Fruit fly (Drosophila melanogaster) whole organism, embryonic: ENCODE measurements around the gene Pxd.

Experiments
- Adf1 ChIP-seq: fragments of 200-800 bp; sonication (Bioruptor generic); IDR thresholded peaks from 2 replicates; pipeline ENCODE4 v1.3.6; 2022; ENCODE audit warnings: missing biosample characterization, missing genetic modification characterization
- CG10366 ChIP-seq: fragments of 200-800 bp; sonication (Bioruptor generic); IDR thresholded peaks from 2 replicates; pipeline ENCODE4 v1.3.6; 2022; ENCODE audit warnings: missing biosample characterization, missing genetic modification characterization
- CG10543 ChIP-seq: fragments of 200-800 bp; sonication (Bioruptor generic); optimal IDR thresholded peaks from 3 replicates; lab custom pipeline; 2017; ENCODE audit warnings: missing biosample characterization, mild to moderate bottlenecking, missing genetic modification characterization, moderate library complexity
- CG11398 ChIP-seq: fragments of 200-800 bp; sonication (Bioruptor generic); optimal IDR thresholded peaks from 2 replicates; lab custom pipeline; 2016; ENCODE audit warnings: missing biosample characterization, missing genetic modification characterization
- CG1233 ChIP-seq: fragments of 200-800 bp; sonication (Bioruptor generic); optimal IDR thresholded peaks from 4 replicates; lab custom pipeline; 2018; ENCODE audit warnings: missing biosample characterization, mild to moderate bottlenecking, missing genetic modification characterization
- CG12769 ChIP-seq: fragments of 200-800 bp; sonication (Bioruptor generic); optimal IDR thresholded peaks from 2 replicates; lab custom pipeline; 2019; ENCODE audit warnings: missing biosample characterization, mild to moderate bottlenecking, missing genetic modification characterization, moderate library complexity
- CG15514 ChIP-seq: fragments of 200-800 bp; sonication (Bioruptor generic); optimal IDR thresholded peaks from 3 replicates; lab custom pipeline; 2017; ENCODE audit warnings: missing biosample characterization, missing genetic modification characterization, mild to moderate bottlenecking, moderate library complexity, missing genetic modification reagents
- CG15601 ChIP-seq: fragments of 200-800 bp; sonication (Bioruptor generic); optimal IDR thresholded peaks from 3 replicates; lab custom pipeline; 2019; ENCODE audit warnings: missing biosample characterization, mild to moderate bottlenecking, missing genetic modification characterization, moderate library complexity
- CG18011 ChIP-seq: fragments of 200-800 bp; sonication (Bioruptor generic); optimal IDR thresholded peaks from 2 replicates; lab custom pipeline; 2017; ENCODE audit warnings: missing biosample characterization, missing genetic modification characterization, mild to moderate bottlenecking, moderate library complexity, missing genotype
- CG1832 ChIP-seq: fragments of 200-800 bp; sonication (Bioruptor generic); optimal IDR thresholded peaks from 2 replicates; lab custom pipeline; 2017; ENCODE audit warnings: missing biosample characterization, mild to moderate bottlenecking, missing genetic modification characterization, inconsistent platforms
- CG2202 ChIP-seq: fragments of 200-800 bp; sonication (Bioruptor generic); optimal IDR thresholded peaks from 2 replicates; lab custom pipeline; 2018; ENCODE audit warnings: missing biosample characterization, mild to moderate bottlenecking, missing genetic modification characterization
- CG32532 ChIP-seq: fragments of 200-800 bp; sonication (Bioruptor generic); IDR thresholded peaks from 2 replicates; pipeline ENCODE4 v1.3.6; 2022; ENCODE audit warnings: missing biosample characterization, missing genetic modification characterization
- CG4854 ChIP-seq: fragments of 200-800 bp; sonication (Bioruptor generic); optimal IDR thresholded peaks from 2 replicates; lab custom pipeline; 2016; ENCODE audit warnings: missing biosample characterization, missing genetic modification characterization, inconsistent platforms
- CG5245 ChIP-seq: fragments of 200-800 bp; sonication (Bioruptor generic); optimal IDR thresholded peaks from 3 replicates; lab custom pipeline; 2016; ENCODE audit warnings: missing biosample characterization, missing genetic modification characterization
- CG6175 ChIP-seq: fragments of 200-800 bp; sonication (Bioruptor generic); IDR thresholded peaks from 3 replicates; pipeline ENCODE4 v1.3.6; 2022; ENCODE audit warnings: missing biosample characterization, missing genetic modification characterization
- CG6813 ChIP-seq: fragments of 200-800 bp; sonication (Bioruptor generic); optimal IDR thresholded peaks from 2 replicates; lab custom pipeline; 2017; ENCODE audit warnings: missing biosample characterization, missing genetic modification characterization, mild to moderate bottlenecking, moderate library complexity, missing genetic modification reagents
- CG6854 ChIP-seq: fragments of 200-800 bp; sonication (Bioruptor generic); optimal IDR thresholded peaks from 3 replicates; lab custom pipeline; 2017; ENCODE audit warnings: missing biosample characterization, mild to moderate bottlenecking, missing genetic modification characterization
- CG7372 ChIP-seq: fragments of 200-800 bp; sonication (Bioruptor generic); IDR thresholded peaks from 2 replicates; pipeline ENCODE4 v1.3.6; 2022; ENCODE audit warnings: missing biosample characterization, missing genetic modification characterization
- CG9797 ChIP-seq: fragments of 200-800 bp; sonication (Bioruptor generic); optimal IDR thresholded peaks from 3 replicates; lab custom pipeline; 2018; ENCODE audit warnings: missing biosample characterization, mild to moderate bottlenecking, missing genetic modification characterization
- CrebB ChIP-seq: fragments of 200-800 bp; sonication (Bioruptor generic); optimal IDR thresholded peaks from 3 replicates; lab custom pipeline; 2018; ENCODE audit warnings: missing biosample characterization, mild to moderate bottlenecking, missing genetic modification characterization
- Deaf1 ChIP-seq: fragments of 200-800 bp; optimal IDR thresholded peaks from 3 replicates; lab custom pipeline; 2019; ENCODE audit warnings: missing biosample characterization, mild to moderate bottlenecking, missing genetic modification characterization, moderate library complexity
- Doc3 ChIP-seq: fragments of 200-800 bp; sonication (Bioruptor generic); IDR thresholded peaks from 3 replicates; pipeline ENCODE4 v1.3.6; 2022; ENCODE audit warnings: missing biosample characterization, missing genetic modification characterization; ENCODE audit not compliant: partially characterized antibody
- Ets65A ChIP-seq: fragments of 200-800 bp; sonication (Bioruptor generic); peaks from one replicate; lab custom pipeline; 2016; ENCODE audit warnings: missing biosample characterization, missing genetic modification characterization
- Gsc ChIP-seq: fragments of 200-800 bp; sonication (Bioruptor generic); IDR thresholded peaks from 2 replicates; pipeline ENCODE4 v1.3.6; 2022; ENCODE audit warnings: missing biosample characterization, missing genetic modification characterization
- Lim3 ChIP-seq: fragments of 200-800 bp; sonication (Bioruptor generic); IDR thresholded peaks from 2 replicates; pipeline ENCODE4 v1.3.6; 2022; ENCODE audit warnings: missing biosample characterization, missing genetic modification characterization
- Med ChIP-seq: fragments of 200-800 bp; sonication (Bioruptor generic); peaks from one replicate; lab custom pipeline; 2016; ENCODE audit warnings: missing biosample characterization, missing genetic modification characterization, mild to moderate bottlenecking, inconsistent platforms, moderate library complexity
- Spps ChIP-seq: fragments of 200-800 bp; sonication (Bioruptor generic); optimal IDR thresholded peaks from 2 replicates; lab custom pipeline; 2018; ENCODE audit warnings: missing biosample characterization, mild to moderate bottlenecking, missing genetic modification characterization
- Tbp ChIP-seq: fragments of >200 bp; optimal IDR thresholded peaks from 2 replicates; lab custom pipeline; 2018; ENCODE audit warnings: missing biosample characterization, missing genetic modification characterization
- ato ChIP-seq: fragments of 200-800 bp; sonication (Bioruptor generic); IDR thresholded peaks from 2 replicates; pipeline ENCODE4 v1.3.6; 2022; ENCODE audit warnings: missing biosample characterization, missing genetic modification characterization; ENCODE audit not compliant: partially characterized antibody
- bbx ChIP-seq: fragments of 200-800 bp; sonication (Bioruptor generic); IDR thresholded peaks from 2 replicates; pipeline ENCODE4 v1.3.6; 2022; ENCODE audit warnings: missing biosample characterization, missing genetic modification characterization; ENCODE audit not compliant: partially characterized antibody
- chinmo ChIP-seq: fragments of 200-800 bp; sonication (Bioruptor generic); IDR thresholded peaks from 4 replicates; pipeline ENCODE4 v1.3.6; 2022; ENCODE audit warnings: missing biosample characterization, missing genetic modification characterization; ENCODE audit not compliant: partially characterized antibody
- ci ChIP-seq: fragments of 200-800 bp; sonication (Bioruptor generic); IDR thresholded peaks from 3 replicates; pipeline ENCODE4 v1.3.6; 2022; ENCODE audit warnings: missing biosample characterization, missing genetic modification characterization
- crol ChIP-seq: fragments of 200-800 bp; sonication (Bioruptor generic); IDR thresholded peaks from 2 replicates; pipeline ENCODE4 v1.3.6; 2022; ENCODE audit warnings: missing biosample characterization, missing genetic modification characterization
- gem ChIP-seq: fragments of 200-800 bp; sonication (Bioruptor generic); optimal IDR thresholded peaks from 2 replicates; lab custom pipeline; 2019; ENCODE audit warnings: missing biosample characterization, mild to moderate bottlenecking, missing genetic modification characterization, moderate library complexity
- kni ChIP-seq: fragments of 200-800 bp; sonication (Bioruptor generic); optimal IDR thresholded peaks from 3 replicates; lab custom pipeline; 2017; ENCODE audit warnings: mild to moderate bottlenecking, missing biosample characterization, missing genetic modification reagents, missing genetic modification characterization
- lab ChIP-seq: fragments of 200-800 bp; sonication (Bioruptor generic); optimal IDR thresholded peaks from 3 replicates; lab custom pipeline; 2017; ENCODE audit warnings: missing biosample characterization, missing genetic modification characterization, mild to moderate bottlenecking, moderate library complexity, missing genetic modification reagents
- luna ChIP-seq: fragments of 200-800 bp; sonication (Bioruptor generic); optimal IDR thresholded peaks from 2 replicates; lab custom pipeline; 2016; ENCODE audit warnings: missing biosample characterization, missing genetic modification characterization
- mirr ChIP-seq: fragments of 200-800 bp; sonication (Bioruptor generic); optimal IDR thresholded peaks from 3 replicates; lab custom pipeline; 2018; ENCODE audit warnings: missing biosample characterization, mild to moderate bottlenecking, missing genetic modification characterization
- org-1 ChIP-seq: fragments of 200-800 bp; sonication (Bioruptor generic); optimal IDR thresholded peaks from 2 replicates; lab custom pipeline; 2017; ENCODE audit warnings: missing biosample characterization, missing genetic modification characterization
- sc ChIP-seq, 3 experiments: fragments of >200 bp in 2 of 3; fragments of 200-800 bp in 1 of 3; sonication (Bioruptor generic) in 1 of 3; optimal IDR thresholded peaks; 2 replicates in 2 of 3; 3 replicates in 1 of 3; lab custom pipeline; 2017; ENCODE audit warnings: mild to moderate bottlenecking in 1 of 3, missing biosample characterization in 1 of 3, missing genetic modification characterization in 1 of 3, missing genetic modification reagents in 1 of 3
- sens-2 ChIP-seq: fragments of 200-800 bp; sonication (Bioruptor generic); IDR thresholded peaks from 2 replicates; pipeline ENCODE4 v1.3.6; 2022; ENCODE audit warnings: missing biosample characterization, missing genetic modification characterization
- sim ChIP-seq: fragments of 200-800 bp; sonication (Bioruptor generic); IDR thresholded peaks from 2 replicates; pipeline ENCODE4 v1.3.6; 2022; ENCODE audit warnings: missing biosample characterization, missing genetic modification characterization
- so ChIP-seq: fragments of 200-800 bp; sonication (Bioruptor generic); IDR thresholded peaks from 3 replicates; pipeline ENCODE4 v1.3.6; 2022; ENCODE audit warnings: missing biosample characterization, missing genetic modification characterization
- sr ChIP-seq: fragments of 200-800 bp; sonication (Bioruptor generic); IDR thresholded peaks from 3 replicates; pipeline ENCODE4 v1.3.6; 2022; ENCODE audit warnings: missing biosample characterization, missing genetic modification characterization
- ssp ChIP-seq: fragments of 200-800 bp; sonication (Bioruptor generic); IDR thresholded peaks from 2 replicates; pipeline ENCODE4 v1.3.6; 2022; ENCODE audit warnings: missing biosample characterization, missing genetic modification characterization
- stc ChIP-seq: fragments of 200-800 bp; sonication (Bioruptor generic); IDR thresholded peaks from 2 replicates; pipeline ENCODE4 v1.3.6; 2022; ENCODE audit warnings: missing biosample characterization, missing genetic modification characterization
- twi ChIP-seq: fragments of 200-800 bp; optimal IDR thresholded peaks from 2 replicates; lab custom pipeline; 2019; ENCODE audit warnings: missing biosample characterization, mild to moderate bottlenecking, missing genetic modification characterization, moderate library complexity

The Pxd gene

dm6 chr3R:17066077-17066476 lies 51.7 kb downstream of the Pxd start:
- peak; percentile 67 for TF ChIP-seq twi (tag; lab: Kevin White, UChicago)
- peak; percentile 63; the same call in 2 of the 3 replicates for TF ChIP-seq sr (GFP tag; lab: Robert Waterston, UW)
- no peak for TF ChIP-seq ato (GFP tag; lab: Robert Waterston, UW)
- TF ChIP-seq CG15514 = no peak
- TF ChIP-seq CG1832 (GFP tag; lab: Kevin White, UChicago) = no peak
- TF ChIP-seq CG12769 (tag; lab: Kevin White, UChicago) = peak; percentile 60
- TF ChIP-seq sc (optimal IDR thresholded peaks at IDR 0.05; lab: Kevin White, UChicago) = no peak
- TF ChIP-seq sc (GFP tag; optimal IDR thresholded peaks at IDR 0.05; lab: Kevin White, UChicago) = no peak
- 0 out of 3 replicates have a peak, but pooled peaks have one; percentile 38 for TF ChIP-seq ci
- TF ChIP-seq Med (GFP tag; lab: Kevin White, UChicago) = peak; percentile 29

dm6 chr3R:17066828-17067430 lies 52.6 kb downstream of the Pxd start:
- TF ChIP-seq Deaf1 (tag; lab: Kevin White, UChicago) (no peak), Spps (tag; lab: Kevin White, UChicago) (no peak), Adf1 (GFP tag; lab: Robert Waterston, UW) (peak; percentile 34; the same call in 1 of the 2 replicates), ci (no peak), CG10543 (peak; percentile 46), sr (GFP tag; lab: Robert Waterston, UW) (peak; percentile 73; the same call in 2 of the 3 replicates), so (0 out of 3 replicates have a peak, but pooled peaks have one; percentile 23), CG15601 (tag; lab: Kevin White, UChicago) (no peak), bbx (peak; percentile 15; the same call in 1 of the 2 replicates), CG9797 (GFP tag; lab: Kevin White, UChicago) (no peak), CG11398 (GFP tag; lab: Kevin White, UChicago) (no peak), CG2202 (tag; lab: Kevin White, UChicago) (no peak), Tbp (GFP tag; lab: Kevin White, UChicago) (no peak), kni (GFP tag; lab: Kevin White, UChicago) (no peak), CG12769 (tag; lab: Kevin White, UChicago) (peak; percentile 89), CG18011 (GFP tag; lab: Kevin White, UChicago) (no peak), CG5245 (GFP tag; lab: Kevin White, UChicago) (no peak), CG10366 (GFP tag; lab: Robert Waterston, UW) (no peak), CG6175 (GFP tag; lab: Robert Waterston, UW) (0 out of 3 replicates have a peak, but pooled peaks have one; percentile 44), CG4854 (GFP tag; lab: Kevin White, UChicago) (no peak), Doc3 (GFP tag; lab: Robert Waterston, UW) (no peak), crol (GFP tag; lab: Robert Waterston, UW) (peak; percentile 53), ssp (GFP tag; lab: Robert Waterston, UW) (0 out of 2 replicates have a peak, but pooled peaks have one; percentile 11), Lim3 (GFP tag; lab: Robert Waterston, UW) (no peak), CG6854 (GFP tag; lab: Kevin White, UChicago) (no peak), CG1233 (no peak), org-1 (GFP tag; lab: Kevin White, UChicago) (no peak), mirr (GFP tag; lab: Kevin White, UChicago) (no peak), sens-2 (GFP tag; lab: Robert Waterston, UW) (no peak), lab (no peak), sim (0 out of 2 replicates have a peak, but pooled peaks have one; percentile 5), gem (tag; lab: Kevin White, UChicago) (no peak), chinmo (GFP tag; lab: Robert Waterston, UW) (0 out of 4 replicates have a peak, but pooled peaks have one; percentile 52), CG32532 (GFP tag; lab: Robert Waterston, UW) (no peak), stc (GFP tag; lab: Robert Waterston, UW) (0 out of 2 replicates have a peak, but pooled peaks have one; percentile 14), Ets65A (GFP tag; lab: Kevin White, UChicago) (peak; percentile 57), CrebB (tag; lab: Kevin White, UChicago) (no peak), CG6813 (GFP tag; lab: Kevin White, UChicago) (no peak), luna (GFP tag; lab: Kevin White, UChicago) (no peak), Gsc (no peak), CG7372 (peak; percentile 81; the same call in 1 of the 2 replicates)
